Worm (Caenorhabditis elegans): ENCODE data around the gene B0244.15.

B0244.15 gene

DNA sequence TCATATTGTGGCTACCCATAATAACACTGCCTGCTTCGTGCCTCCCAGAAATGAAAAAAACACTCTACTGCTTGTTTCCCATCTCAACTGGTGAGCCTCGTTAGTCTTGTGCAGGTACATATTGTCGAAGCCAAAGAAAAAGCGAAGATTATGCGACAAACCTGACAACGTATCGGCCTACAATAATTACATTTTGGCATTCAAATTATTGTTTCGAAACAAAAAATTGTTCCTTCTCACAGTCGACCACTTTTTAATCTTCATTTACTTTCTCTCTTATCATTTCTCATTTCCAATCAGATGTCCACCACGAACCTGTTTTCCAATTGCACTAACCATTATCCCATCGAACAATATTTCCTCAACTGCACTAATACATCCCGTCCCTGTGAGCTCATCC is at the start of gene B0244.15:
Gene B0244.15 (plus strand): TSS at position 301 of the 400 bp plus-strand sequence.
- TF ChIP-seq hlh-11 (tag; optimal IDR thresholded peaks at IDR 0.05) (no peak), aly-2 (tag; optimal IDR thresholded peaks at IDR 0.05) (no peak), spr-1 (tag; optimal IDR thresholded peaks at IDR 0.05) (no peak), nhr-6 (tag; optimal IDR thresholded peaks at IDR 0.05) (no peak), nhr-111 (GFP tag; optimal IDR thresholded peaks at IDR 0.05) (no peak), attf-4 (tag; optimal IDR thresholded peaks at IDR 0.05) (no peak)

DNA sequence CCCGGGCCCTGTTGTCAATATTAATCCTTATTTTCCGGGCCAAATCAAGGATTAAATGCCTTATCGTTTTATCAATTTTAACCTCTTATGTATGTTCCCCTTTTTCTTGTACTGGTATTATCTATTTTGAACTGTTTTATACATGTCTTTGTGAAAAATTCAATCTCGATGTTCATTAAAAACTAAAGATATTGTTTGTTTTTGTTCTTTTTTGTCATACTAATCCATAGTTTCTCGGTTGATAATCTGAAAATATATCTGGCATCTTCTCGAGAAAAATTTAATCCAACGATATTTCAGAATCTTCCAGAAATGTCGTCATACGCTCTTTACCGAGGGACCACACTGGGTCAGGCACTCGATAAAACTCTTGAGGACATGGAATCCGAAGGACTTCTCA is 49.4 kb upstream of the B0244.15 start, which contains the start of gene B0336.13:
Gene B0336.13 (plus strand): TSS at position 301 of the 400 bp plus-strand sequence.
- TF ChIP-seq ama-1 (optimal IDR thresholded peaks at IDR 0.05) (no peak), unc-130 (GFP tag; optimal IDR thresholded peaks at IDR 0.05) (no peak), ZK546.5 (tag; optimal IDR thresholded peaks at IDR 0.05) (no peak), F44E2.7 (GFP tag; IDR thresholded peaks at IDR 0.05) (no peak), nhr-10 (tag; optimal IDR thresholded peaks at IDR 0.05) (no peak), D1046.2 (GFP tag; IDR thresholded peaks at IDR 0.05) (no peak), dmd-6 (GFP tag; IDR thresholded peaks at IDR 0.05) (no peak), sdz-12 (GFP tag; optimal IDR thresholded peaks at IDR 0.05) (no peak), ztf-7 (tag; optimal IDR thresholded peaks at IDR 0.05) (no peak), T20F7.1 (GFP tag; optimal IDR thresholded peaks at IDR 0.05) (no peak)

ce11 chrIII:5697266-5697665 is 45.9 kb upstream of the B0244.15 start, which contains the start of gene B0336.7:
TSS of gene B0336.7 (minus strand) at chrIII:5697366.
- no peak for TF ChIP-seq tag-97 (GFP tag; IDR thresholded peaks at IDR 0.05)
- peak; percentile 27 for TF ChIP-seq aha-1 (tag)
- TF ChIP-seq dve-1 (tag; optimal IDR thresholded peaks at IDR 0.05; ENCODE audit: insufficient read depth): no peak

DNA sequence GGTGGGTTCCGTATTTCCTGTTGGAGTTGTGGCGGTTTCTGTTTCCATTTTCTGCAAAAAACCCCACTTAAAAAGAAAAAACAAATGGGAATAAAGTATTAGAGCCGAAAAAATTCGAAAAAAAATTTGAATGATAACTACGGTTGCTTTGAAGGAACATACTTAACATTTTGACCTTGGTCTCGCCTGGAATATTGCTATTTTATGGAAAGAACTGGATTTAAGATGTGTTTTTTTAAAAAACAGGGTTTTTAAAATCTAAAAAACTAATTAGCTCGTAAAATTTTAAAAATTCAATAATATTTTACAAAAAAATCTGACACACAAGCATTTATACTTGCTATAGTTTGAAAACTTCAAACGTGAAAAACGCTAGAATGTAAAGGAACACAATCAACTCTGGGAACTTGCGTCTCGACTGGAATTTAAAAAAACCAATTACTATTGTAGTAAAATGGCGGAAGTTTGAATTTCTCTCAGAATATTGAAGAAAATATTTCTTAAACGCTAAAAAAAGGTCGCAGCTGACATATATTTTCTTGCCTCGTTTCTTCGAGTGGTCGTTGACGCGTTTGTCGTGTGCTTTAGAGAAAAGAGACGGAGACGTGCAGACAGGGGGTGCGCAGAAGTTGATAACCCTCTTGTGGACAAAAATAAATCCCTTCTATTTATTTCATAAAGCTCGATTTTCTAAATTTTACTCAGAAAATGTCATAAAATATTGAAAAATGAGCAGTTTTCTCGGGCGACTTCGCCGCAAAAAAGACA is 45.0 kb upstream of the B0244.15 start, which contains the start of the genes lgg-3 and rgs-5:
Gene lgg-3 (minus strand): TSS at position 51 of the 768 bp plus-strand sequence.
Gene rgs-5 (plus strand): TSS at position 593 of the 768 bp plus-strand sequence.
- TF ChIP-seq zfp-2 (tag; optimal IDR thresholded peaks at IDR 0.05): no peak
- TF ChIP-seq F26F4.8 (GFP tag; conservative IDR thresholded peaks at IDR 0.05): no peak
- no peak for TF ChIP-seq mxl-2 (GFP tag; conservative IDR thresholded peaks at IDR 0.05)
- no peak for TF ChIP-seq ZK337.2 (GFP tag; IDR thresholded peaks at IDR 0.05)
- no peak for TF ChIP-seq ceh-62 (tag; optimal IDR thresholded peaks at IDR 0.05)
- TF ChIP-seq madf-9 (GFP tag; conservative IDR thresholded peaks at IDR 0.05): no peak
- TF ChIP-seq unc-39 (tag; optimal IDR thresholded peaks at IDR 0.05): no peak
- TF ChIP-seq Y5F2A.4 (GFP tag; optimal IDR thresholded peaks at IDR 0.05): no peak
- no peak for TF ChIP-seq pqm-1 (tag; optimal IDR thresholded peaks at IDR 0.05)
- TF ChIP-seq nhr-102 (tag; optimal IDR thresholded peaks at IDR 0.05): no peak
- no peak for TF ChIP-seq ctbp-1 (GFP tag; IDR thresholded peaks at IDR 0.05)
- no peak for TF ChIP-seq nhr-48 (tag; optimal IDR thresholded peaks at IDR 0.05)
- no peak for TF ChIP-seq ceh-82 (tag; optimal IDR thresholded peaks at IDR 0.05)
- TF ChIP-seq nhr-10 (tag; optimal IDR thresholded peaks at IDR 0.05): no peak
- no peak for TF ChIP-seq sdz-12 (GFP tag; optimal IDR thresholded peaks at IDR 0.05)
- TF ChIP-seq hlh-30 (tag; optimal IDR thresholded peaks at IDR 0.05; ENCODE audit: insufficient read depth): peak; percentile 44
- no peak for TF ChIP-seq dmd-9 (GFP tag; IDR thresholded peaks at IDR 0.05)
- TF ChIP-seq hif-1 (tag; optimal IDR thresholded peaks at IDR 0.05): peak in 1 of 2 experiments; percentile 22
- TF ChIP-seq mdt-29 (GFP tag; IDR thresholded peaks at IDR 0.05): no peak
- no peak for TF ChIP-seq hmg-1.1 (GFP tag; IDR thresholded peaks at IDR 0.05)
- TF ChIP-seq aha-1 (tag): no peak
- TF ChIP-seq nhr-11 (tag; optimal IDR thresholded peaks at IDR 0.05): no peak
- no peak for TF ChIP-seq pha-4 (GFP tag; IDR thresholded peaks at IDR 0.05)
- TF ChIP-seq pha-4 (tag; optimal IDR thresholded peaks at IDR 0.05): no peak
- TF ChIP-seq zip-2 (tag; optimal IDR thresholded peaks at IDR 0.05): no peak
- TF ChIP-seq ceh-44 (GFP tag; IDR thresholded peaks at IDR 0.05): no peak
- peak; percentile 58 for TF ChIP-seq dpl-1 (GFP tag; optimal IDR thresholded peaks at IDR 0.05)
- TF ChIP-seq daf-8 (GFP tag; IDR thresholded peaks at IDR 0.05): no peak
- TF ChIP-seq D1046.2 (GFP tag; IDR thresholded peaks at IDR 0.05): no peak
- peak; percentile 51 for TF ChIP-seq nhr-28 (tag; optimal IDR thresholded peaks at IDR 0.05)
- TF ChIP-seq snpc-1.2 (GFP tag; IDR thresholded peaks at IDR 0.05): no peak
- TF ChIP-seq hlh-11 (tag; optimal IDR thresholded peaks at IDR 0.05): peak; percentile 52

All from whole organism, L4 larva.